Fruit fly (Drosophila melanogaster) whole organism, adult: ENCODE data around the gene CG13810.

Source experiments
- CG11617 ChIP-seq: fragments of 200-800 bp; sonication (Bioruptor generic); optimal IDR thresholded peaks from 2 replicates; lab custom pipeline; 2017; ENCODE audit warnings: mild to moderate bottlenecking, missing biosample characterization, missing genetic modification reagents, missing genetic modification characterization
- CG1620 ChIP-seq: fragments of 200-800 bp; sonication (Bioruptor generic); optimal IDR thresholded peaks from 2 replicates; lab custom pipeline; 2016; ENCODE audit warnings: missing biosample characterization, missing genetic modification characterization
- CG33017 ChIP-seq: fragments of 200-800 bp; sonication (Bioruptor generic); optimal IDR thresholded peaks from 2 replicates; lab custom pipeline; 2018; ENCODE audit warnings: missing biosample characterization, mild to moderate bottlenecking, missing genetic modification characterization, moderate library complexity
- CG5204 ChIP-seq: fragments of 200-800 bp; sonication (Bioruptor generic); optimal IDR thresholded peaks from 2 replicates; lab custom pipeline; 2016; ENCODE audit warnings: missing biosample characterization, missing genetic modification characterization
- CG7045 ChIP-seq: fragments of 200-800 bp; sonication (Bioruptor generic); optimal IDR thresholded peaks from 2 replicates; lab custom pipeline; 2017; ENCODE audit warnings: missing biosample characterization, mild to moderate bottlenecking, missing genetic modification characterization
- Crg-1 ChIP-seq: fragments of 200-800 bp; sonication (Bioruptor generic); optimal IDR thresholded peaks from 2 replicates; lab custom pipeline; 2016; ENCODE audit warnings: missing biosample characterization, missing genetic modification characterization
- Hr96 ChIP-seq: fragments of 200-800 bp; sonication (Bioruptor generic); optimal IDR thresholded peaks from 2 replicates; lab custom pipeline; 2016; ENCODE audit warnings: missing biosample characterization, missing genetic modification characterization
- bab1 ChIP-seq: fragments of 200-800 bp; sonication (Bioruptor generic); optimal IDR thresholded peaks from 3 replicates; lab custom pipeline; 2019; ENCODE audit warnings: missing biosample characterization, mild to moderate bottlenecking, missing genetic modification characterization, moderate library complexity
- cnc ChIP-seq, 2 experiments: fragments of >200 bp; optimal IDR thresholded peaks; 2 replicates each; lab custom pipeline; 2017
- kay ChIP-seq: fragments of 200-800 bp; sonication (Bioruptor generic); peaks from one replicate; lab custom pipeline; 2016; ENCODE audit warnings: missing biosample characterization, missing genetic modification characterization, borderline replicate concordance
- ovo ChIP-seq: fragments of 200-800 bp; sonication (Bioruptor generic); optimal IDR thresholded peaks from 2 replicates; lab custom pipeline; 2016; ENCODE audit warnings: missing biosample characterization, missing genetic modification characterization
- pad ChIP-seq: fragments of 200-800 bp; sonication (Bioruptor generic); optimal IDR thresholded peaks from 3 replicates; lab custom pipeline; 2017; ENCODE audit warnings: missing biosample characterization, missing genetic modification characterization, mild to moderate bottlenecking, moderate library complexity, missing genetic modification reagents
- tj ChIP-seq: fragments of 200-800 bp; sonication (Bioruptor generic); optimal IDR thresholded peaks from 3 replicates; lab custom pipeline; 2017; ENCODE audit warnings: missing biosample characterization, mild to moderate bottlenecking, missing genetic modification characterization, moderate library complexity
- toe ChIP-seq: fragments of 200-800 bp; sonication (Bioruptor generic); optimal IDR thresholded peaks from 2 replicates; lab custom pipeline; 2016; ENCODE audit warnings: missing biosample characterization, missing genetic modification characterization

- no peak for TF ChIP-seq tj (GFP tag; lab: Kevin White, UChicago)
- no peak for TF ChIP-seq Hr96 (GFP tag; lab: Kevin White, UChicago)
- no peak for TF ChIP-seq CG1620 (GFP tag; lab: Kevin White, UChicago)
- no peak for TF ChIP-seq ovo (GFP tag; lab: Kevin White, UChicago)
- no peak for TF ChIP-seq bab1 (GFP tag; lab: Kevin White, UChicago)
- no peak for TF ChIP-seq CG11617 (GFP tag; lab: Kevin White, UChicago)
- TF ChIP-seq pad, result no peak
- no peak for TF ChIP-seq CG5204
- TF ChIP-seq kay (GFP tag; lab: Kevin White, UChicago), result no peak
- TF ChIP-seq cnc (optimal IDR thresholded peaks at IDR 0.05; lab: Kevin White, UChicago), result no peak
- no peak for TF ChIP-seq CG33017 (tag; lab: Kevin White, UChicago)
- TF ChIP-seq toe, result no peak
- no peak for TF ChIP-seq CG7045
- TF ChIP-seq Crg-1, result no peak
These were observed 20.9 kb upstream of the CG13810 start for dm6 chr3L:2164805-2165204.
